Worm (Caenorhabditis elegans) whole organism, L3 larva: ENCODE results near the gene F52C12.6.

Experiments
- daf-12 ChIP-seq: fragments of 150-350 bp; optimal IDR thresholded peaks from 2 replicates; lab custom pipeline; 2014; ENCODE audit warnings: missing biosample characterization, missing genetic modification reagents, missing genetic modification characterization
- egl-27 ChIP-seq: sonication (generic microtip); optimal IDR thresholded peaks from 4 replicates; lab custom pipeline; 2017; ENCODE audit warnings: missing biosample characterization, missing genetic modification reagents, missing genetic modification characterization
- nhr-77 ChIP-seq: fragments of 150-350 bp; optimal IDR thresholded peaks from 2 replicates; lab custom pipeline; 2014; ENCODE audit warnings: missing biosample characterization, missing genetic modification characterization
- pha-4 ChIP-seq: fragments of 150-350 bp; optimal IDR thresholded peaks from 2 replicates; lab custom pipeline; 2014; ENCODE audit warnings: missing biosample characterization, missing genetic modification reagents, missing genetic modification characterization

- TF ChIP-seq nhr-77 (no peak), daf-12 (no peak), pha-4 (tag; lab: Kevin White, UChicago) (no peak), egl-27 (tag; lab: Kevin White, UChicago) (no peak)
Observed at ce11 chrIV:1908921-1909320, 47.6 kb upstream of the F52C12.6 start.
